Fruit fly (Drosophila melanogaster) whole organism, pupa: ENCODE results near the gene CG42246.

Experiments used
- CG12605 ChIP-seq: fragments of 200-800 bp; sonication (Bioruptor generic); IDR thresholded peaks from 2 replicates; pipeline ENCODE4 v1.3.6; 2022; ENCODE audit warnings: missing biosample characterization, missing genetic modification characterization
- CG13204 ChIP-seq: fragments of 200-800 bp; sonication (Bioruptor generic); optimal IDR thresholded peaks from 2 replicates; lab custom pipeline; 2018; ENCODE audit warnings: missing biosample characterization, mild to moderate bottlenecking, missing genetic modification characterization, moderate library complexity
- CG14655 ChIP-seq: fragments of 200-800 bp; sonication (Bioruptor generic); optimal IDR thresholded peaks from 3 replicates; lab custom pipeline; 2017; ENCODE audit warnings: mild to moderate bottlenecking, missing biosample characterization, missing genetic modification reagents, missing genetic modification characterization
- CG15710 ChIP-seq: fragments of 200-800 bp; sonication (Bioruptor generic); optimal IDR thresholded peaks from 2 replicates; lab custom pipeline; 2018; ENCODE audit warnings: missing biosample characterization, mild to moderate bottlenecking, missing genetic modification characterization, moderate library complexity
- CG17806 ChIP-seq: fragments of 200-800 bp; sonication (Bioruptor generic); optimal IDR thresholded peaks from 2 replicates; lab custom pipeline; 2018; ENCODE audit warnings: missing biosample characterization, mild to moderate bottlenecking, missing genetic modification characterization, moderate library complexity
- CG32121 ChIP-seq: fragments of 200-800 bp; sonication (Bioruptor generic); IDR thresholded peaks from 2 replicates; pipeline ENCODE4 v1.3.6; 2022; ENCODE audit warnings: missing biosample characterization, missing genetic modification characterization
- CG34367 ChIP-seq: fragments of 200-800 bp; sonication (Bioruptor generic); optimal IDR thresholded peaks from 2 replicates; lab custom pipeline; 2018; ENCODE audit warnings: missing biosample characterization, mild to moderate bottlenecking, missing genetic modification characterization
- CG8159 ChIP-seq: fragments of 200-800 bp; sonication (Bioruptor generic); optimal IDR thresholded peaks from 3 replicates; lab custom pipeline; 2018; ENCODE audit warnings: missing biosample characterization, mild to moderate bottlenecking, missing genetic modification characterization, moderate library complexity
- CG8301 ChIP-seq: fragments of 200-800 bp; sonication (Bioruptor generic); optimal IDR thresholded peaks from 2 replicates; lab custom pipeline; 2018; ENCODE audit warnings: missing biosample characterization, mild to moderate bottlenecking, missing genetic modification characterization
- CG9948 ChIP-seq: fragments of 200-800 bp; sonication (Bioruptor generic); optimal IDR thresholded peaks from 2 replicates; lab custom pipeline; 2018; ENCODE audit warnings: missing biosample characterization, mild to moderate bottlenecking, missing genetic modification characterization, moderate library complexity
- EcR ChIP-seq: fragments of 200-800 bp; sonication (Bioruptor generic); optimal IDR thresholded peaks from 3 replicates; lab custom pipeline; 2019; ENCODE audit warnings: missing biosample characterization, missing genetic modification characterization, mild to moderate bottlenecking, moderate library complexity, missing genetic modification reagents
- Ets98B ChIP-seq: fragments of 200-800 bp; sonication (Bioruptor generic); IDR thresholded peaks from 2 replicates; pipeline ENCODE4 v1.3.6; 2022; ENCODE audit warnings: missing biosample characterization, missing genetic modification characterization
- Pif1A ChIP-seq: fragments of 200-800 bp; sonication (Bioruptor generic); optimal IDR thresholded peaks from 3 replicates; lab custom pipeline; 2016; ENCODE audit warnings: missing biosample characterization, missing genetic modification characterization
- Snoo ChIP-seq: fragments of 200-800 bp; sonication (Bioruptor generic); optimal IDR thresholded peaks from 3 replicates; lab custom pipeline; 2017; ENCODE audit warnings: missing biosample characterization, mild to moderate bottlenecking, missing genetic modification characterization, inconsistent platforms
- gl ChIP-seq: fragments of 200-800 bp; sonication (Bioruptor generic); optimal IDR thresholded peaks from 2 replicates; lab custom pipeline; 2018; ENCODE audit warnings: missing biosample characterization, mild to moderate bottlenecking, missing genetic modification characterization

CG42246 gene

DNA sequence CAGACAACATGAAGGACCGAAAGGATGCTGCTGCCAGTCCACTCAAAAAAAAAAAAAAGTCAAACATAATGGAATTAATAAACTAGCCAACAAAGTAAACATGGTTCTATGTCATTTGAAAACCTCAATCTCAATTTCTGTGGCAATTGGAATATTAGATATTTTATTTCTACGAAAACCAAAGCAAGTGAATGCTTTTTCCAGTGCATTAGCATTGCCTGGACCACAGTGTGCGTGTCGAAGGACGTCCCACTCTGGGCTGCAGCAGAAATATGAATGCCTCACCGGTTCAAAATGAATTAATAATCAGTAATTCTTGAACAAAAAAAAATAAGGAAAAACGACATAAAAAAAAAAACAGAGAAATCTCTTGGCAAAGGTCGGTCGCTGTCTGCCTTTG, 39.2 kb downstream of the CG42246 start:
- TF ChIP-seq CG17806 (tag; lab: Kevin White, UChicago) (peak; percentile 15), CG32121 (no peak), CG12605 (GFP tag; lab: Robert Waterston, UW) (no peak), CG15710 (tag; lab: Kevin White, UChicago) (peak; percentile 26), CG14655 (GFP tag; lab: Kevin White, UChicago) (no peak), CG8159 (tag; lab: Kevin White, UChicago) (peak; percentile 35), gl (tag; lab: Kevin White, UChicago) (no peak), Ets98B (GFP tag; lab: Robert Waterston, UW) (no peak), Snoo (no peak), EcR (GFP tag; lab: Kevin White, UChicago) (no peak), CG34367 (tag; lab: Kevin White, UChicago) (no peak)

DNA sequence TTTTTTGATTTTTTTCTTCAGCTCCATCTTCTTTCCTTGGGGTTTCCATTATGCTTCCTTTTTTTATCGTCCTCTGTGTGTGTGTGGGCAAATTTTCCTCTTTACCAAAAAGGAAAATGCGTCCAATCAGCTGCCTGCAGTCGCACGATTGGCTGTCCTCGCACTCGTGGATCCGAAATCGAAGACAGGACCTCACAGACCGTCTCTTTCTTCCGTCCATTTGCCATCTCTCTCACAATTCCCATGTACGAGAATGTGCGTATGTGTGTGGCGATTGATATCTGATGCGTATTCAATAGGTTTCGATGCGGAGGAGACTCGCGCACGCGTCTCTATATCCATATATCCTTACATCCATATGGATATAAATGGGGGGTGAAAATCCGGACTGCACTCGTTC, 43.3 kb downstream of the CG42246 start:
- TF ChIP-seq CG13204 (GFP tag; lab: Kevin White, UChicago) (no peak), CG9948 (tag; lab: Kevin White, UChicago) (no peak), Pif1A (GFP tag; lab: Kevin White, UChicago) (no peak), Ets98B (GFP tag; lab: Robert Waterston, UW) (no peak), CG8301 (no peak), CG12605 (GFP tag; lab: Robert Waterston, UW) (no peak)
